Worm (Caenorhabditis elegans): Measurements from ENCODE around the gene K02F3.2.

Gene K02F3.2

ce11 chrIII:835713-836278, 9.8 kb upstream of the K02F3.2 start (continued):
- peak; percentile 97 for TF ChIP-seq ama-1 (optimal IDR thresholded peaks at IDR 0.05)
- TF ChIP-seq grh-1 (GFP tag; IDR thresholded peaks at IDR 0.05), result peak; percentile 66
- no peak for TF ChIP-seq egl-27 (tag; optimal IDR thresholded peaks at IDR 0.05)
- TF ChIP-seq aly-2 (tag; optimal IDR thresholded peaks at IDR 0.05), result peak; percentile 34
- no peak for TF ChIP-seq unc-30 (tag; optimal IDR thresholded peaks at IDR 0.05)
- TF ChIP-seq efl-1 (optimal IDR thresholded peaks at IDR 0.05), result peak; percentile 34 to 45
- no peak for TF ChIP-seq efl-1 (GFP tag; optimal IDR thresholded peaks at IDR 0.05 in 1 of 2)
- TF ChIP-seq dsc-1 (tag; optimal IDR thresholded peaks at IDR 0.05), result peak; percentile 32
- TF ChIP-seq ces-1 (GFP tag; optimal IDR thresholded peaks at IDR 0.05), result no peak
- TF ChIP-seq jun-1 (tag; optimal IDR thresholded peaks at IDR 0.05), result peak; percentile 68
- TF ChIP-seq nhr-71 (tag; optimal IDR thresholded peaks at IDR 0.05), result peak; percentile 75
- peak; percentile 31 for TF ChIP-seq nhr-20 (tag; optimal IDR thresholded peaks at IDR 0.05)
- no peak for TF ChIP-seq lin-39 (tag; optimal IDR thresholded peaks at IDR 0.05)
- no peak for TF ChIP-seq lin-15B (tag; optimal IDR thresholded peaks at IDR 0.05)
- TF ChIP-seq pax-3 (tag; optimal IDR thresholded peaks at IDR 0.05), result peak; percentile 71
- TF ChIP-seq tlp-1 (tag; optimal IDR thresholded peaks at IDR 0.05), result no peak
- TF ChIP-seq efl-3 (GFP tag; optimal IDR thresholded peaks at IDR 0.05), result no peak
- peak; percentile 47 for TF ChIP-seq unc-86 (tag; optimal IDR thresholded peaks at IDR 0.05)
- no peak for TF ChIP-seq hlh-4 (tag; optimal IDR thresholded peaks at IDR 0.05)
- TF ChIP-seq nhr-237 (tag; optimal IDR thresholded peaks at IDR 0.05), result no peak
- no peak for TF ChIP-seq mab-9 (GFP tag; IDR thresholded peaks at IDR 0.05)
- peak; percentile 7 for TF ChIP-seq swsn-7 (tag; optimal IDR thresholded peaks at IDR 0.05)
- no peak for TF ChIP-seq aha-1 (tag; optimal IDR thresholded peaks at IDR 0.05)
- peak; percentile 69 for TF ChIP-seq nhr-90 (tag; optimal IDR thresholded peaks at IDR 0.05; ENCODE audit: poor library complexity)
- TF ChIP-seq ceh-63 (GFP tag; optimal IDR thresholded peaks at IDR 0.05), result no peak
- no peak for TF ChIP-seq zag-1 (tag; optimal IDR thresholded peaks at IDR 0.05)
- no peak for TF ChIP-seq ceh-82 (tag; optimal IDR thresholded peaks at IDR 0.05)
- TF ChIP-seq Y116A8C.19 (tag; optimal IDR thresholded peaks at IDR 0.05; ENCODE audit: borderline replicate concordance), result no peak
- peak; percentile 14 for TF ChIP-seq egl-13 (tag; optimal IDR thresholded peaks at IDR 0.05)
- TF ChIP-seq unc-98 (GFP tag; IDR thresholded peaks at IDR 0.05), result no peak
- peak; percentile 7 for TF ChIP-seq nhr-28 (tag; optimal IDR thresholded peaks at IDR 0.05)
- TF ChIP-seq vab-15 (tag; optimal IDR thresholded peaks at IDR 0.05), result no peak
- no peak for TF ChIP-seq hpl-2 (GFP tag; optimal IDR thresholded peaks at IDR 0.05)
- peak in 1 of 2 experiments; percentile 63 for TF ChIP-seq ztf-11 (tag; optimal IDR thresholded peaks at IDR 0.05)
- TF ChIP-seq unc-130 (tag; optimal IDR thresholded peaks at IDR 0.05), result no peak
- no peak for TF ChIP-seq elt-3 (tag; optimal IDR thresholded peaks at IDR 0.05)
- peak; percentile 74 for TF ChIP-seq sup-37 (GFP tag; optimal IDR thresholded peaks at IDR 0.05)
- peak; percentile 60 for TF ChIP-seq fkh-10 (GFP tag; optimal IDR thresholded peaks at IDR 0.05)
- peak; percentile 81 for TF ChIP-seq ztf-4 (tag; optimal IDR thresholded peaks at IDR 0.05)
- no peak for TF ChIP-seq sox-4 (tag; optimal IDR thresholded peaks at IDR 0.05)
- TF ChIP-seq lsy-2 (tag; optimal IDR thresholded peaks at IDR 0.05), result peak; percentile 40 to 64
- no peak for TF ChIP-seq nhr-84 (tag; optimal IDR thresholded peaks at IDR 0.05)
- TF ChIP-seq fkh-8 (tag; optimal IDR thresholded peaks at IDR 0.05), result peak; percentile 24
- no peak for TF ChIP-seq ceh-90 (tag; optimal IDR thresholded peaks at IDR 0.05)
- TF ChIP-seq sptf-1 (tag; optimal IDR thresholded peaks at IDR 0.05), result no peak
- TF ChIP-seq ceh-88 (GFP tag; IDR thresholded peaks at IDR 0.05), result peak; percentile 73
- TF ChIP-seq hlh-17 (GFP tag; optimal IDR thresholded peaks at IDR 0.05; ENCODE audit: borderline replicate concordance), result peak; percentile 84
- peak; percentile 22 for TF ChIP-seq nhr-11 (tag; optimal IDR thresholded peaks at IDR 0.05)
- TF ChIP-seq nhr-76 (tag; optimal IDR thresholded peaks at IDR 0.05), result no peak
- no peak for TF ChIP-seq alr-1 (tag; optimal IDR thresholded peaks at IDR 0.05; ENCODE audit: borderline replicate concordance)
